Worm (Caenorhabditis elegans) whole organism, midembryonic: ENCODE measurements around the gene ZK1058.3.

Experiments used
- T22C8.4 ChIP-seq: fragments of 200-800 bp; sonication (Bioruptor generic); IDR thresholded peaks from 2 replicates; pipeline ENCODE4 v1.3.6; 2022; ENCODE audit warnings: missing genetic modification characterization, missing compliant biosample characterization
- flt-1 ChIP-seq: fragments of 200-800 bp; sonication (Bioruptor generic); IDR thresholded peaks from 2 replicates; pipeline ENCODE4 v1.3.6; 2022; ENCODE audit warnings: missing genetic modification characterization, missing compliant biosample characterization
- klf-2 ChIP-seq: fragments of 200-800 bp; sonication (Bioruptor generic); conservative IDR thresholded peaks from 2 replicates; pipeline ENCODE4 v1.3.6; 2022; ENCODE audit warnings: missing genetic modification reagents, missing genetic modification characterization, missing compliant biosample characterization
- med-1 ChIP-seq: sonication (generic microtip); optimal IDR thresholded peaks from 2 replicates; lab custom pipeline; 2017; ENCODE audit warnings: missing genetic modification characterization, mild to moderate bottlenecking, missing compliant biosample characterization, antibody characterized with exemption, missing genetic modification reagents; ENCODE audit not compliant: insufficient read depth

ce11 chrIII:3969133-3969532 lies 50.5 kb downstream of the ZK1058.3 start:
- no peak for TF ChIP-seq flt-1 (GFP tag; lab: Robert Waterston, UW)
- no peak for TF ChIP-seq klf-2 (GFP tag; lab: Robert Waterston, UW)
- no peak for TF ChIP-seq med-1 (GFP tag; lab: Kevin White, UChicago)
- TF ChIP-seq T22C8.4 (GFP tag; lab: Robert Waterston, UW) = no peak
